Worm (Caenorhabditis elegans) whole organism, L4 larva: ENCODE results near the gene cest-31.
"Not testable (repeated sequence)": the region's sequence is repeated elsewhere in the genome, so short reads cannot be mapped to it uniquely, and the experiment has no call there.

ENCODE experiments used
- F10B5.3 ChIP-seq: sonication (generic microtip); optimal IDR thresholded peaks from 2 replicates; lab custom pipeline; 2016; ENCODE audit warnings: mild to moderate bottlenecking, missing genetic modification characterization, missing compliant biosample characterization
- F26F4.8 ChIP-seq: fragments of 200-800 bp; sonication (Bioruptor generic); conservative IDR thresholded peaks from 2 replicates; pipeline ENCODE4 v1.3.6; 2022; ENCODE audit warnings: missing genetic modification characterization, missing compliant biosample characterization
- F44E2.7 ChIP-seq: fragments of 200-800 bp; sonication (Bioruptor generic); IDR thresholded peaks from 2 replicates; pipeline ENCODE4 v2.1.2; 2022; ENCODE audit warnings: missing genetic modification characterization, missing compliant biosample characterization
- T20F7.1 ChIP-seq: fragments of 200-800 bp; sonication (Bioruptor generic); optimal IDR thresholded peaks from 2 replicates; lab custom pipeline; 2018; ENCODE audit warnings: mild to moderate bottlenecking, missing genetic modification characterization, missing compliant biosample characterization
- Y48G9A.11 ChIP-seq: fragments of 200-800 bp; sonication (Bioruptor generic); IDR thresholded peaks from 2 replicates; pipeline ENCODE4 v1.3.6; 2022; ENCODE audit warnings: missing genetic modification reagents, missing genetic modification characterization, missing compliant biosample characterization
- aha-1 ChIP-seq: fragments of 150-350 bp; peaks from one replicate; lab custom pipeline; 2014; ENCODE audit warnings: missing biosample characterization, missing genetic modification characterization
- arid-1 ChIP-seq: fragments of 200-800 bp; sonication (Bioruptor generic); conservative IDR thresholded peaks from 2 replicates; pipeline ENCODE4 v1.3.6; 2022; ENCODE audit warnings: missing genetic modification reagents, missing genetic modification characterization, missing compliant biosample characterization
- attf-4 ChIP-seq: sonication (generic microtip); optimal IDR thresholded peaks from 3 replicates; lab custom pipeline; 2017; ENCODE audit warnings: missing biosample characterization, missing genetic modification characterization
- dmd-8 ChIP-seq: fragments of 200-800 bp; sonication (Bioruptor generic); IDR thresholded peaks from 2 replicates; pipeline ENCODE4 v1.3.6; 2022; ENCODE audit warnings: missing genetic modification characterization, missing compliant biosample characterization
- dve-1 ChIP-seq: sonication (generic microtip); optimal IDR thresholded peaks from 2 replicates; lab custom pipeline; 2017; ENCODE audit warnings: antibody characterized with exemption, mild to moderate bottlenecking, missing genetic modification characterization, missing compliant biosample characterization; ENCODE audit not compliant: insufficient read depth
- fkh-10 ChIP-seq: fragments of 150-350 bp; optimal IDR thresholded peaks from 2 replicates; lab custom pipeline; 2014; ENCODE audit warnings: missing biosample characterization, missing genetic modification reagents, missing genetic modification characterization
- nhr-6 ChIP-seq: fragments of 150-350 bp; optimal IDR thresholded peaks from 2 replicates; lab custom pipeline; 2014; ENCODE audit warnings: missing biosample characterization, missing genetic modification characterization
- pha-4 ChIP-seq, 2 experiments: fragments of 150-350 bp in 1 of 2; fragments of 200-800 bp in 1 of 2; sonication (Bioruptor generic) in 1 of 2; IDR thresholded peaks in 1 of 2; optimal IDR thresholded peaks in 1 of 2; 2 replicates each; pipeline versions ENCODE4 v1.3.6 to Lab custom; 2014 to 2022; ENCODE audit warnings: missing genetic modification characterization in 2 of 2, missing genetic modification reagents in 2 of 2, missing biosample characterization in 1 of 2, missing compliant biosample characterization in 1 of 2
- set-16 ChIP-seq: fragments of 200-800 bp; sonication (Bioruptor generic); IDR thresholded peaks from 2 replicates; pipeline ENCODE4 v1.3.6; 2022; ENCODE audit warnings: missing genetic modification reagents, missing genetic modification characterization, missing compliant biosample characterization
- tra-1 ChIP-seq: fragments of 200-800 bp; sonication (Bioruptor generic); IDR thresholded peaks from 2 replicates; pipeline ENCODE4 v1.3.6; 2022; ENCODE audit warnings: missing genetic modification reagents, missing genetic modification characterization, missing compliant biosample characterization
- unc-62 ChIP-seq, 3 experiments: fragments of 150-350 bp in 1 of 3; sonication (generic microtip); optimal IDR thresholded peaks in 2 of 3; peaks in 1 of 3; 1 replicate in 1 of 3; 2 replicates in 2 of 3; lab custom pipeline; 2014 to 2017; ENCODE audit warnings: missing biosample characterization in 3 of 3, missing genetic modification characterization in 3 of 3, missing genetic modification reagents in 3 of 3, missing genotype in 1 of 3

cest-31 gene

DNA sequence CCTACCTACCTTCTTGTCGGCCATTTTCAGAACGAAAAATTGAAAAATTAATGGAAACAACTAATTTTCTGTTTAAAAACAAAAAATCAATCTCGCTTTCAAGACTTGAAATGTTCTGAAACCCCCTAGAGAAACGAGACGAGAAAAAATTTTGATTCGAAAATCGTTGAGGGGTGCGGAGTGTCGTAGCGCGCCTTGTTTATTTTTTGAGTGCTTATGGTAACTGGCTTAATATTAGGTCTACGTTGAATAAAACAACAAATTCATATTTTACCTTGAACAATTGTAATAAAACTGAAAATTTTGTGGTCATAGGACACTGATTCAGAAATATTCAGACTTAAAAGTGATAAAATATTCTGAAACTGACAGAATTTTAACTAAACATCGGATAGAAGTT lies 36.4 kb downstream of the cest-31 start, which contains the start of gene sna-1:
sna-1 (minus strand) TSS at position 218 of the 400 bp plus-strand sequence.
- TF ChIP-seq nhr-6 = no peak
- TF ChIP-seq attf-4 (tag; lab: Kevin White, UChicago) = no peak
- no peak for TF ChIP-seq tra-1 (GFP tag; lab: Robert Waterston, UW)
- TF ChIP-seq F44E2.7 (GFP tag; lab: Robert Waterston, UW) = no peak
- no peak for TF ChIP-seq dve-1
- TF ChIP-seq T20F7.1 = peak; percentile 92
- peak; percentile 89 for TF ChIP-seq Y48G9A.11 (GFP tag; lab: Robert Waterston, UW)
- no peak for TF ChIP-seq F10B5.3
- no peak for TF ChIP-seq fkh-10 (GFP tag; lab: Kevin White, UChicago)

DNA sequence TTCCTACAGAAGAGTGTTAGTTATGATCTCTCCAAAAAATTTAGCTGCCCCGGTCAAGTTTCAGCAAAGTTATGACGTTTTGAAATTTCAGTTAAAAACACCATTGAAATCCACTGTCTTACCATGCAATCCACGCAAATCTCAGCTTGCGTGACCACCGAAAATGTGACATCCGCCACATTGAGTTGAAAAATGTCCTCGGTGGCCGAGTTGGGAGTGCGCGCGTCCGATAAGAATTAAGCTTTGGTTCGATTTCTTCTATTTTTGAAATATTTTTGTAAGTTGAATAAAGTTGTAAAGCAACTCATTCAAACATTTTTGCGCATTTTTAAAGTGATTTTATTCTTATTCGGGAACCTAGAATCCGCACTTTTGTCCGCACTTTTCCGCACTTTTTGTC lies 37.0 kb downstream of the cest-31 start:
- peak; percentile 72; the same call in 1 of the 2 replicates for TF ChIP-seq F26F4.8
- peak; percentile 51 for TF ChIP-seq arid-1 (GFP tag; lab: Robert Waterston, UW)
- TF ChIP-seq pha-4 (GFP tag; IDR thresholded peaks at IDR 0.05; lab: Robert Waterston, UW) = 0 out of 2 replicates have a peak, but pooled peaks have one; percentile 15
- not testable (repeated sequence) for TF ChIP-seq pha-4 (tag; optimal IDR thresholded peaks at IDR 0.05; lab: Kevin White, UChicago)
- peak; percentile 89 for TF ChIP-seq Y48G9A.11 (GFP tag; lab: Robert Waterston, UW)
- peak; percentile 48; the same call in 1 of the 2 replicates for TF ChIP-seq dmd-8 (GFP tag; lab: Robert Waterston, UW)
- TF ChIP-seq, all 104 proteins: peak for 5; not testable (repeated sequence) for 99

DNA sequence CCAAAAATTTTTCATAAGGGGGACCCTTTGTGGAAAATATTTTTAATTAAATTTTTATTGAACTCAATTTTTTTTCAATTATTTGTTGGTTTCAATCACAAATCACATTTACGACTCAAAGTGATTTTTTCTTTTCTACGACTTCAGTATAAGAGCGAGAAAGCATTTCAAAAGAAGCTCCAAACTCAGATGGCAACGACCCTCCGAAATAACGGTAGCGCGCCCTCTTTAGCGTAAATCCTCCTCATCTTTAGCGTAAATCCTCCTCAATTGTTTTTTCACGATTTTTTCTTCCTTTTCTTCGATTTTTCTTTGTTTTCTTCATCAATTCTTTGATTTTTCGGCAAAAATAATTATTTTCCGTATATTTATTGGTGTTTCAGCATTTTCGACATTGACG lies 40.8 kb downstream of the cest-31 start:
- peak; percentile 95 for TF ChIP-seq Y48G9A.11 (GFP tag; lab: Robert Waterston, UW)
- TF ChIP-seq, all 104 proteins: peak for 1; not testable (repeated sequence) for 103

DNA sequence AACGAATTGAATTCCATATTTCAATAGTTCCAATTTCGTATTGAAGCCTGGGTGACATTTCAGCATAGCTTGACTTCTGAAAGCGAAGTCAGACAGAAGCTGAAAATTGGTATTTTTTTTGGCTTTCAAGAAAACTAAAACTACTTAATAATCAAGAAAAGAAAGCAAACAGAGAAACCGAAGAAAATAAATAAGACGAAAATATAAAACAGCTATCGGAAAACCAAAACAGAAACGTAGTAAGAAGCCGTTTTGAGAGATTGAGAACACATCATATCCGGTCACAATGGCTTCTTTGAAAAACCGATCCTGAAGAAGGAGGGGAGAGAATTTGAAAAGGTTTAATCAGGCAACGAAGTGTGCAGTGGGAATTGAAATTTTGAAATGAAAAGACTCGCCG lies 44.2 kb downstream of the cest-31 start, which contains the start of gene srg-30:
srg-30 (minus strand) TSS at position 101 of the 400 bp plus-strand sequence.
- TF ChIP-seq set-16 (GFP tag; lab: Robert Waterston, UW) (no peak), Y48G9A.11 (GFP tag; lab: Robert Waterston, UW) (no peak), unc-62 (GFP tag; optimal IDR thresholded peaks at IDR 0.05 in 1 of 2; lab: Kevin White, UChicago) (peak in 1 of 2 experiments; percentile 19), unc-62 (tag; optimal IDR thresholded peaks at IDR 0.05; lab: Kevin White, UChicago) (no peak)

DNA sequence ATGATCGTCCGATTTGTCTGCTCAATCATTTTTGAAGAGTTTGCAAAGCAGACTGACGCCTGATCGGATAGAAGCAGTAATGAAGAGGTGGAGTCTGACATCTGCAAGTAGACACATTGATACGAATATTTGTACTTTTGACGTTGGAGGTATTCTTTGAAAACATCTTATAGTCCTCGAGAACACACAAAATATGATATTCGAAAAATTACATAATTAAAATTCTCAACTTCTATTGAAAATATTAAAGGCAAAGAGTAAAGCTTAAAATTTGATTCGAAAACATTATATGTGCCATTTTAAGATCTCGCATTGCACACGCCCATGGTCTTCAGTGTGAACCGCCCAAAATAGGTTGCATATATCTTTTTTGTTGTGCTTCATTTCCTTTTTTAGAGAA lies 48.3 kb downstream of the cest-31 start, which contains the start of gene ZC487.2:
ZC487.2 (minus strand) TSS at position 101 of the 400 bp plus-strand sequence.
- TF ChIP-seq aha-1 (peak; percentile 2), arid-1 (GFP tag; lab: Robert Waterston, UW) (no peak)
